Worm (Caenorhabditis elegans) whole organism, L1 larva: ENCODE data around the gene srlf-37.

Experiments
- ceh-82 ChIP-seq, 3 experiments: fragments of 150-350 bp in 1 of 3; sonication (generic microtip) in 2 of 3; optimal IDR thresholded peaks; 2 replicates each; lab custom pipeline; 2014 to 2017; ENCODE audit warnings: missing biosample characterization in 3 of 3, missing genetic modification characterization in 3 of 3
- efl-3 ChIP-seq: fragments of 200-800 bp; sonication (Bioruptor generic); optimal IDR thresholded peaks from 2 replicates; lab custom pipeline; 2018; ENCODE audit warnings: mild to moderate bottlenecking, missing genetic modification characterization, missing compliant biosample characterization
- lin-39 ChIP-seq: fragments of 150-350 bp; optimal IDR thresholded peaks from 2 replicates; lab custom pipeline; 2014; ENCODE audit warnings: missing biosample characterization, missing genetic modification reagents, missing genetic modification characterization
- nhr-12 ChIP-seq: sonication (generic microtip); optimal IDR thresholded peaks from 2 replicates; lab custom pipeline; 2017; ENCODE audit warnings: missing biosample characterization, missing genetic modification characterization
- sox-4 ChIP-seq: sonication (generic microtip); optimal IDR thresholded peaks from 2 replicates; lab custom pipeline; 2016; ENCODE audit warnings: missing genetic modification characterization, missing compliant biosample characterization
- ztf-11 ChIP-seq, 2 experiments: sonication (generic microtip); optimal IDR thresholded peaks; 2 replicates each; lab custom pipeline; 2016 to 2017; ENCODE audit warnings: missing genetic modification characterization in 2 of 2, missing biosample characterization in 1 of 2, missing compliant biosample characterization in 1 of 2

DNA sequence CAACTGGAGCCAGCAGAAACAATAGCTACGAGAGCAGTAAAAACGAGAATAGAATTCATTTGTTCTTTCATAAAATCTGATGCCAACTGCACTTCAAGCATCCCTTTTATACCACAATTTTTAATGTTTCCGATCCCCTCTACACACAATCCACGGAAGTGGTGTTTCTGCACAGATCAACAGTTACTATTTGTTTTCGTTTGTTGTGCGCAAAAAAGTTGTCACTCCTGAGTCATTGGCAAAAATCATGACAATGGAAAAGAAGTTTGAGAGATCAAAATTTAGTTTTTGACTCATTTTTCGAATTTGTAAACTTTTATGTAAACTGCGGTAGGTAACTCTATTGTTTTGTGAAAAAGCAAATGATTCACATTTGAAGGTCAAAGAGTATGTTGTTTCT is at the start of gene srlf-37:
- TF ChIP-seq nhr-12 (tag; lab: Kevin White, UChicago) = no peak
- no peak for TF ChIP-seq ztf-11 (tag; optimal IDR thresholded peaks at IDR 0.05; lab: Kevin White, UChicago)
- TF ChIP-seq lin-39 (tag; lab: Kevin White, UChicago) = no peak
- TF ChIP-seq sox-4 (tag; lab: Kevin White, UChicago) = no peak
- TF ChIP-seq efl-3 = no peak
- TF ChIP-seq ceh-82 (tag; optimal IDR thresholded peaks at IDR 0.05; lab: Kevin White, UChicago) = no peak
